Fruit fly (Drosophila melanogaster): ENCODE measurements around the gene Ntl.

- TF ChIP-seq CG9948 (tag; optimal IDR thresholded peaks at IDR 0.05) (no peak), Snoo (tag; optimal IDR thresholded peaks at IDR 0.05) (no peak), CG32121 (GFP tag; IDR thresholded peaks at IDR 0.05) (no peak), fd96Ca (GFP tag; IDR thresholded peaks at IDR 0.05) (no peak)
Measured at dm6 chr2L:7690449-7690848, 20.2 kb upstream of the Ntl start.

Data from whole organism, pupa.